Fruit fly (Drosophila melanogaster): ENCODE results near the gene CG31528.

CG31528 gene

DNA sequence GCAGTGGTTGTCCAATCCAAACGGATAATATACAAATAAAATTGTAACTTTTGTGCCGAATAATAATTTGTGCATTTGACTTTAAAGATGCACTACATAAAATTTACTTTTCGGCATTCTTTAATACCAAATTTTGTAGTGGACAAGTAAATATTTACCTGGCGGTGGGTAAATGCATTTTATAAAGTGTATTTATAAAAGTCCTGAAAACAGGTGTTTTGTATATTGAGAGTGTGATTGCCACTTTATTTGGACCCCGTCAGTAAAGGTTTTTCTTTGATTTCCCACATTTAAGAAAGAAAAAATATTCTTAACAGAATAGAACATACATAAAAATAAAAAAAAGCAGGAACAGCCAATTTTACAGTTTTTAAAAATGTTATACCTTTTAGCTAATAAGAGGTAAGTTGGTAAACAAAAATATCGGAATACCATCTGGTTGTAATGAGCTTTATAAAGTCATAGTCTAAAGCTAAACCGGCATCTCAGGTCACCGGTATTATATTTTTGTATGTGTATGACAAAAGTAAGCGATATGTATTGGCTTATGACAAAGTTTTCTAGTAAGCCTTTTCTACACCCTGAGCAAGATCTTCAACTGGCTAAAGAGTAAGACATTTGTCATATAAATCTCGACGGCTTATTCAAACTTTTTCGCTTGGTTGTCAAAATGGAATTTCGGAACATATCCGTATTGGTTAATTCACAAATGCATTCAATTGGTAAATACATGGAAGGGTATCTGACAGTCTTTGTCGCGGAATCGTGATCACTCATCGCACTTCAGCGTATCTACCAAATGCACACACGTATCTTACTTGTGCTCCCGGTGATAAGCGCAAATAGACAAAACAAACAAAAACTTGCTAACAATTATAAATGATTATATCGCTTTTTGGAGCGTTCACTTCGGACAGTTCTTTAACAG lies 21.3 kb upstream of the CG31528 start (continued):
- TF ChIP-seq al (GFP tag; IDR thresholded peaks at IDR 0.05) (peak; percentile 80; the same call in 1 of the 2 replicates), CG10321 (GFP tag; IDR thresholded peaks at IDR 0.05) (peak; percentile 61; the same call in 1 of the 2 replicates), schlank (tag; optimal IDR thresholded peaks at IDR 0.05) (peak; percentile 82), Hmr (GFP tag; optimal IDR thresholded peaks at IDR 0.05) (peak; percentile 89), CG9727 (GFP tag; optimal IDR thresholded peaks at IDR 0.05) (peak; percentile 82), chinmo (GFP tag; IDR thresholded peaks at IDR 0.05; ENCODE audit: partially characterized antibody) (no peak), Elba2 (GFP tag; optimal IDR thresholded peaks at IDR 0.05) (no peak), ham (GFP tag; IDR thresholded peaks at IDR 0.05) (peak; percentile 37; the same call in 1 of the 2 replicates), onecut (GFP tag; IDR thresholded peaks at IDR 0.05) (peak; percentile 74), insv (GFP tag; optimal IDR thresholded peaks at IDR 0.05) (no peak), CG15479 (GFP tag; optimal IDR thresholded peaks at IDR 0.05) (no peak), CG16815 (GFP tag; optimal IDR thresholded peaks at IDR 0.05) (peak; percentile 65), Nf-YC (tag; optimal IDR thresholded peaks at IDR 0.05) (peak; percentile 64), CG11695 (GFP tag; IDR thresholded peaks at IDR 0.05) (peak; percentile 91), CG2678 (tag; optimal IDR thresholded peaks at IDR 0.05) (peak; percentile 93), tio (GFP tag; optimal IDR thresholded peaks at IDR 0.05) (peak; percentile 63), gsb (GFP tag; IDR thresholded peaks at IDR 0.05) (peak; percentile 71), NK7.1 (GFP tag; optimal IDR thresholded peaks at IDR 0.05) (peak; percentile 75), pros (GFP tag; optimal IDR thresholded peaks at IDR 0.05) (no peak), ems (GFP tag; optimal IDR thresholded peaks at IDR 0.05) (peak; percentile 86), danr (GFP tag; IDR thresholded peaks at IDR 0.05) (peak; percentile 67), B-H2 (GFP tag; optimal IDR thresholded peaks at IDR 0.05) (peak; percentile 5), corto (GFP tag; optimal IDR thresholded peaks at IDR 0.05) (peak; percentile 83), Lpt (GFP tag; optimal IDR thresholded peaks at IDR 0.05) (no peak), CG31388 (GFP tag; optimal IDR thresholded peaks at IDR 0.05) (peak; percentile 74), Fer3 (tag; optimal IDR thresholded peaks at IDR 0.05) (peak; percentile 88), vvl (GFP tag; IDR thresholded peaks at IDR 0.05) (peak; percentile 95), CG14441 (GFP tag; IDR thresholded peaks at IDR 0.05) (peak; percentile 92), lov (optimal IDR thresholded peaks at IDR 0.05) (no peak), lov (GFP tag; IDR thresholded peaks at IDR 0.05) (peak; percentile 88; the same call in 2 of the 3 replicates), dmrt11E (tag; optimal IDR thresholded peaks at IDR 0.05) (peak; percentile 42), jigr1 (GFP tag; IDR thresholded peaks at IDR 0.05) (0 out of 3 replicates have a peak, but pooled peaks have one; percentile 50), CG14667 (GFP tag; IDR thresholded peaks at IDR 0.05) (peak; percentile 67), esg (GFP tag; conservative IDR thresholded peaks at IDR 0.05) (peak; percentile 86), CG1602 (GFP tag; optimal IDR thresholded peaks at IDR 0.05) (peak; percentile 83), CG13894 (tag; optimal IDR thresholded peaks at IDR 0.05) (peak; percentile 68), trem (tag; optimal IDR thresholded peaks at IDR 0.05) (peak; percentile 53), Sox100B (GFP tag; optimal IDR thresholded peaks at IDR 0.05) (peak; percentile 82), CG7745 (tag; optimal IDR thresholded peaks at IDR 0.05) (no peak), CG6272 (GFP tag; IDR thresholded peaks at IDR 0.05) (peak; percentile 79), Fer1 (GFP tag; optimal IDR thresholded peaks at IDR 0.05) (peak; percentile 90), CG14050 (GFP tag; IDR thresholded peaks at IDR 0.05) (peak; percentile 86), luna (GFP tag; optimal IDR thresholded peaks at IDR 0.05) (peak; percentile 57), dan (GFP tag; IDR thresholded peaks at IDR 0.05) (no peak), CG17361 (GFP tag; IDR thresholded peaks at IDR 0.05) (peak; percentile 83), hb (GFP tag; IDR thresholded peaks at IDR 0.05; ENCODE audit: partially characterized antibody) (no peak), pho (GFP tag; optimal IDR thresholded peaks at IDR 0.05) (peak; percentile 89), emc (GFP tag; optimal IDR thresholded peaks at IDR 0.05) (peak; percentile 73), Dek (tag; optimal IDR thresholded peaks at IDR 0.05) (peak; percentile 86)
